Worm (Caenorhabditis elegans) whole organism, late embryonic: ENCODE measurements around the gene mlc-1.

ENCODE experiments used
- F13H6.1 ChIP-seq: sonication (generic microtip); optimal IDR thresholded peaks from 2 replicates; lab custom pipeline; 2016; ENCODE audit warnings: missing genetic modification characterization, missing compliant biosample characterization
- ama-1 ChIP-seq: fragments of 150-350 bp; optimal IDR thresholded peaks from 2 replicates; lab custom pipeline; 2014
- ceh-31 ChIP-seq: sonication (generic microtip); optimal IDR thresholded peaks from 2 replicates; lab custom pipeline; 2016; ENCODE audit warnings: missing genetic modification characterization, missing compliant biosample characterization
- che-1 ChIP-seq: sonication (generic microtip); optimal IDR thresholded peaks from 2 replicates; lab custom pipeline; 2016; ENCODE audit warnings: mild to moderate bottlenecking, missing genetic modification characterization, missing compliant biosample characterization
- gmeb-2 ChIP-seq: sonication (generic microtip); optimal IDR thresholded peaks from 2 replicates; lab custom pipeline; 2016; ENCODE audit warnings: missing genetic modification characterization, inconsistent platforms, missing compliant biosample characterization
- hlh-6 ChIP-seq: sonication (generic microtip); optimal IDR thresholded peaks from 2 replicates; lab custom pipeline; 2016; ENCODE audit warnings: missing genotype, missing genetic modification characterization, missing compliant biosample characterization
- mec-3 ChIP-seq: sonication (generic microtip); optimal IDR thresholded peaks from 2 replicates; lab custom pipeline; 2016; ENCODE audit warnings: borderline replicate concordance, missing genetic modification characterization, missing compliant biosample characterization
- nhr-11 ChIP-seq: fragments of 150-350 bp; optimal IDR thresholded peaks from 2 replicates; lab custom pipeline; 2014; ENCODE audit warnings: missing biosample characterization, missing genetic modification characterization
- pha-4 ChIP-seq: fragments of 150-350 bp; optimal IDR thresholded peaks from 2 replicates; lab custom pipeline; 2018; ENCODE audit warnings: missing biosample characterization, missing genetic modification reagents, missing genetic modification characterization
- sox-2 ChIP-seq: fragments of 200-800 bp; sonication (Bioruptor generic); IDR thresholded peaks from 2 replicates; pipeline ENCODE4 v1.3.6; 2022; ENCODE audit warnings: missing genetic modification reagents, missing genetic modification characterization, missing compliant biosample characterization

DNA sequence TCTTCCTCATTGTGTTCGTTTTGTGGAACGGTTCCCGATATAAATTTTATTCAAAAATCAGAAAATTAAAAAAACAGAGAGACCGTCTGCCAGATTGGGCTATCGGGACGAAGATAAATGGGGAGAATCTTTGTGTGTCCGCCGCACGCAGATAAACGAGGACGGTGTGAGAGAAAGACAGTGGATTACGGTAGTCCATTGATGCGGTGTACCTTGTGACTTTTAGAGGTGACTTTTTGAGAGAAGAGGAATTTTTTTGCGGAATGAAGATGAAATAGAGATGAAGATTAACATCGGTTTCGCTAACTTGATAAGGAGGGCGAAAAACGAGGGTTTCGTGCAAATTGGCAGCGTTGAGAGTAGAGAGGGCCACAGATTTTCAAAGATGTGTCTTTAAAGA is 31.2 kb upstream of the mlc-1 start:
- TF ChIP-seq ceh-31 (no peak), F13H6.1 (tag; lab: Kevin White, UChicago) (no peak), nhr-11 (tag; lab: Kevin White, UChicago) (no peak), pha-4 (tag; lab: Kevin White, UChicago) (no peak), sox-2 (GFP tag; lab: Robert Waterston, UW) (no peak), che-1 (tag; lab: Kevin White, UChicago) (no peak), gmeb-2 (tag; lab: Kevin White, UChicago) (no peak), ama-1 (lab: Kevin White, UChicago) (no peak), hlh-6 (tag; lab: Kevin White, UChicago) (no peak), mec-3 (tag; lab: Kevin White, UChicago) (no peak)
